Worm (Caenorhabditis elegans): ENCODE results near the gene atz-1.

DNA sequence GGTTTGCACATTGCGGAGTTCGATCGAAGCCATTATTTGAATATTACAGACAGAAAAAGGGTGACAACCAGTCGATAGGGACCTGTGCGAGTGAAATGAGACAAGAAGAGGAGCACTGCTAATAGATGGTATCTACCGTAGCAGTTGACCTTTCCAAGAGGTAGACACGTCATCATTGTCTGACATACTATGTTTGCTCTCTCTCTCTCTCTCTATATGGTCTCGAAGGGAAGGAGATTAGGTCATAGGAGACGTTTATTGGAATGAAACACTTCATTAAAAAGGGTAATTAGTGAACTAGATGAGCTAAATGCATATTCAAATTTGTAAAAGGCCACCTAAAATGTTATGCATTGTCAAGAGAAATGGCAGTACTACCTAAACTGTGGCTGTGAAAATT is at the start of gene atz-1:
- TF ChIP-seq ama-1 (optimal IDR thresholded peaks at IDR 0.05) (no peak), ama-1 (GFP tag; optimal IDR thresholded peaks at IDR 0.05) (no peak), C17E4.6 (GFP tag; IDR thresholded peaks at IDR 0.05) (no peak), ccch-3 (GFP tag; optimal IDR thresholded peaks at IDR 0.05) (no peak), ztf-22 (GFP tag; optimal IDR thresholded peaks at IDR 0.05) (no peak), sea-2 (GFP tag; IDR thresholded peaks at IDR 0.05) (no peak), unc-62 (GFP tag; optimal IDR thresholded peaks at IDR 0.05) (no peak), ets-4 (GFP tag; optimal IDR thresholded peaks at IDR 0.05) (no peak), pha-4 (tag; optimal IDR thresholded peaks at IDR 0.05) (no peak), sdz-38 (tag; optimal IDR thresholded peaks at IDR 0.05) (no peak), tbx-9 (tag; optimal IDR thresholded peaks at IDR 0.05; ENCODE audit: borderline replicate concordance) (no peak), Y56A3A.18 (GFP tag; IDR thresholded peaks at IDR 0.05) (no peak), mcd-1 (GFP tag; IDR thresholded peaks at IDR 0.05) (no peak), lin-40 (tag; optimal IDR thresholded peaks at IDR 0.05) (no peak)

Measured in whole organism, young adult.